Fruit fly (Drosophila melanogaster): ENCODE results near the gene TfIIB.

The TfIIB gene

dm6 chr2L:10396877-10397587, 34.1 kb upstream of the TfIIB start (continued):
- TF ChIP-seq trem (tag; optimal IDR thresholded peaks at IDR 0.05) (no peak), CG11456 (GFP tag; IDR thresholded peaks at IDR 0.05) (no peak), Ssrp (tag; optimal IDR thresholded peaks at IDR 0.05) (no peak), klu (GFP tag; IDR thresholded peaks at IDR 0.05) (no peak), CG13296 (GFP tag; optimal IDR thresholded peaks at IDR 0.05) (peak; percentile 60), fd64A (GFP tag; optimal IDR thresholded peaks at IDR 0.05) (no peak), CG32767 (GFP tag; IDR thresholded peaks at IDR 0.05) (peak; percentile 19; the same call in 1 of the 2 replicates), lola (GFP tag; optimal IDR thresholded peaks at IDR 0.05) (peak in 1 of 3 experiments; percentile 2), CG9609 (GFP tag; optimal IDR thresholded peaks at IDR 0.05) (no peak), sug (tag; optimal IDR thresholded peaks at IDR 0.05) (no peak), wek (GFP tag; optimal IDR thresholded peaks at IDR 0.05) (peak; percentile 42), ERR (GFP tag; optimal IDR thresholded peaks at IDR 0.05) (no peak), Poxn (GFP tag; IDR thresholded peaks at IDR 0.05) (no peak), CG7357 (GFP tag; IDR thresholded peaks at IDR 0.05) (no peak), eve (GFP tag; optimal IDR thresholded peaks at IDR 0.05) (peak in 1 of 2 experiments; percentile 91), CG6854 (GFP tag; optimal IDR thresholded peaks at IDR 0.05) (no peak), ab (GFP tag; optimal IDR thresholded peaks at IDR 0.05) (no peak), CG4617 (GFP tag; optimal IDR thresholded peaks at IDR 0.05; ENCODE audit: borderline replicate concordance) (peak; percentile 17), CG8478 (optimal IDR thresholded peaks at IDR 0.05) (no peak), CG3163 (GFP tag; optimal IDR thresholded peaks at IDR 0.05) (no peak), nerfin-2 (GFP tag; IDR thresholded peaks at IDR 0.05; ENCODE audit: partially characterized antibody) (no peak), Hey (tag; optimal IDR thresholded peaks at IDR 0.05) (no peak), CG8281 (tag; optimal IDR thresholded peaks at IDR 0.05) (no peak), HLH3B (GFP tag; IDR thresholded peaks at IDR 0.05) (no peak), Sox100B (GFP tag; optimal IDR thresholded peaks at IDR 0.05) (peak; percentile 6), Dref (GFP tag; IDR thresholded peaks at IDR 0.05) (no peak), CG13424 (tag; optimal IDR thresholded peaks at IDR 0.05) (no peak), hbn (GFP tag; IDR thresholded peaks at IDR 0.05; ENCODE audit: partially characterized antibody) (no peak), CG8359 (GFP tag; optimal IDR thresholded peaks at IDR 0.05; ENCODE audit: borderline replicate concordance) (no peak), corto (GFP tag; optimal IDR thresholded peaks at IDR 0.05) (peak; percentile 9), z (GFP tag; IDR thresholded peaks at IDR 0.05) (no peak), nom (GFP tag; optimal IDR thresholded peaks at IDR 0.05) (peak; percentile 36), tna (GFP tag; IDR thresholded peaks at IDR 0.05; ENCODE audit: partially characterized antibody) (0 out of 2 replicates have a peak, but pooled peaks have one; percentile 17), gro (GFP tag; optimal IDR thresholded peaks at IDR 0.05) (peak; percentile 0), cato (GFP tag; optimal IDR thresholded peaks at IDR 0.05; ENCODE audit: borderline replicate concordance) (no peak), Xrp1 (GFP tag; IDR thresholded peaks at IDR 0.05) (0 out of 2 replicates have a peak, but pooled peaks have one; percentile 6), CG7745 (tag; optimal IDR thresholded peaks at IDR 0.05) (no peak), TFAM (GFP tag; optimal IDR thresholded peaks at IDR 0.05) (no peak), E2f1 (GFP tag; IDR thresholded peaks at IDR 0.05) (no peak), CG30020 (tag; optimal IDR thresholded peaks at IDR 0.05) (peak; percentile 59), ATbp (GFP tag; optimal IDR thresholded peaks at IDR 0.05) (no peak), CG34422 (GFP tag; IDR thresholded peaks at IDR 0.05) (no peak), fd3F (GFP tag; optimal IDR thresholded peaks at IDR 0.05) (no peak), CG14965 (GFP tag; optimal IDR thresholded peaks at IDR 0.05; ENCODE audit: borderline replicate concordance) (no peak), CG18599 (GFP tag; optimal IDR thresholded peaks at IDR 0.05) (no peak), pum (GFP tag; optimal IDR thresholded peaks at IDR 0.05) (no peak), ap (GFP tag; IDR thresholded peaks at IDR 0.05) (no peak), CG34376 (GFP tag; optimal IDR thresholded peaks at IDR 0.05) (peak; percentile 60)
